Fruit fly (Drosophila melanogaster) whole organism, wandering third instar larva: ENCODE results near the gene CG6709.
A peak's percentile ranks its signal among the peaks of the same experiment; 100 is the strongest.

Experiments used
- Abd-B ChIP-seq: fragments of >200 bp; optimal IDR thresholded peaks from 2 replicates; lab custom pipeline; 2017; ENCODE audit warnings: missing biosample characterization, missing genetic modification characterization
- CG32264 ChIP-seq: fragments of 200-800 bp; sonication (Bioruptor generic); optimal IDR thresholded peaks from 2 replicates; lab custom pipeline; 2016; ENCODE audit warnings: missing biosample characterization, missing genetic modification characterization
- CG9705 ChIP-seq: fragments of 200-800 bp; sonication (Bioruptor generic); optimal IDR thresholded peaks from 2 replicates; lab custom pipeline; 2018; ENCODE audit warnings: missing biosample characterization, mild to moderate bottlenecking, missing genetic modification characterization
- CrebA ChIP-seq: fragments of 200-800 bp; sonication (Bioruptor generic); optimal IDR thresholded peaks from 2 replicates; lab custom pipeline; 2016; ENCODE audit warnings: missing biosample characterization, mild to moderate bottlenecking, missing genetic modification characterization, borderline replicate concordance
- Dfd ChIP-seq: fragments of >200 bp; optimal IDR thresholded peaks from 2 replicates; lab custom pipeline; 2017; ENCODE audit warnings: missing biosample characterization, missing genetic modification characterization
- Dif ChIP-seq: fragments of 200-275, 200-300 bp; sonication (Bioruptor generic); optimal IDR thresholded peaks from 2 replicates; lab custom pipeline; 2018; ENCODE audit warnings: missing biosample characterization, missing genetic modification characterization; ENCODE audit not compliant: partially characterized antibody
- HLH106 ChIP-seq: fragments of 200-800 bp; optimal IDR thresholded peaks from 3 replicates; lab custom pipeline; 2019; ENCODE audit warnings: missing biosample characterization, mild to moderate bottlenecking, missing genetic modification characterization, moderate library complexity
- Hnf4 ChIP-seq: fragments of 200-800 bp; sonication (Bioruptor generic); optimal IDR thresholded peaks from 2 replicates; lab custom pipeline; 2016; ENCODE audit warnings: missing biosample characterization, mild to moderate bottlenecking, missing genetic modification characterization
- Hr78 ChIP-seq: fragments of >200 bp; optimal IDR thresholded peaks from 2 replicates; lab custom pipeline; 2017; ENCODE audit warnings: missing biosample characterization, missing genetic modification characterization
- Hr83 ChIP-seq: fragments of 200-300 bp; sonication (Bioruptor generic); optimal IDR thresholded peaks from 2 replicates; lab custom pipeline; 2016; ENCODE audit warnings: missing biosample characterization, mild to moderate bottlenecking, missing genetic modification characterization, moderate library complexity; ENCODE audit not compliant: poor library complexity, severe bottlenecking
- Jra ChIP-seq: sonication (Bioruptor generic); optimal IDR thresholded peaks from 2 replicates; lab custom pipeline; 2016; ENCODE audit warnings: missing biosample characterization, missing genetic modification characterization
- Mio ChIP-seq: sonication (Bioruptor generic); optimal IDR thresholded peaks from 2 replicates; lab custom pipeline; 2016; ENCODE audit warnings: missing biosample characterization, missing genetic modification characterization
- Myc ChIP-seq: fragments of >200 bp; optimal IDR thresholded peaks from 2 replicates; lab custom pipeline; 2017
- N ChIP-seq: fragments of >200 bp; optimal IDR thresholded peaks from 2 replicates; lab custom pipeline; 2018; ENCODE audit warnings: missing biosample characterization, missing external identifiers, missing genetic modification characterization
- OdsH ChIP-seq: fragments of 200-800 bp; sonication (Bioruptor generic); optimal IDR thresholded peaks from 2 replicates; lab custom pipeline; 2016; ENCODE audit warnings: missing biosample characterization, mild to moderate bottlenecking, missing genetic modification characterization
- Rel ChIP-seq, 2 experiments: fragments of 200-800 bp; sonication (Bioruptor generic) in 1 of 2; optimal IDR thresholded peaks; 2 replicates in 1 of 2; 3 replicates in 1 of 2; lab custom pipeline; 2016 to 2019; ENCODE audit warnings: mild to moderate bottlenecking in 2 of 2, missing biosample characterization in 2 of 2, missing genetic modification characterization in 2 of 2, moderate library complexity in 1 of 2
- Sp1 ChIP-seq: fragments of 200-800 bp; sonication (Bioruptor generic); optimal IDR thresholded peaks from 3 replicates; lab custom pipeline; 2019; ENCODE audit warnings: missing biosample characterization, mild to moderate bottlenecking, missing genetic modification characterization, moderate library complexity
- Vsx2 ChIP-seq: fragments of 200-300, 225-300 bp; sonication (Bioruptor generic); optimal IDR thresholded peaks from 2 replicates; lab custom pipeline; 2018; ENCODE audit warnings: missing biosample characterization, missing genetic modification characterization; ENCODE audit not compliant: partially characterized antibody
- br ChIP-seq: fragments of 200-800 bp; sonication (Bioruptor generic); optimal IDR thresholded peaks from 2 replicates; lab custom pipeline; 2016; ENCODE audit warnings: missing biosample characterization, missing genetic modification characterization
- brk ChIP-seq: fragments of 200-800 bp; sonication (Bioruptor generic); optimal IDR thresholded peaks from 2 replicates; lab custom pipeline; 2016; ENCODE audit warnings: missing biosample characterization, mild to moderate bottlenecking, missing genetic modification characterization
- dl ChIP-seq, 2 experiments: fragments of 175-275, 200-275 bp in 1 of 2; fragments of 200-275 bp in 1 of 2; sonication (Bioruptor generic); optimal IDR thresholded peaks; lab custom pipeline; 2018; ENCODE audit warnings: mild to moderate bottlenecking in 2 of 2, missing biosample characterization in 2 of 2, missing genetic modification characterization in 2 of 2, moderate library complexity in 2 of 2; ENCODE audit not compliant: partially characterized antibody in 2 of 2, insufficient read depth in 1 of 2
- dmrt93B ChIP-seq: fragments of 200-800 bp; sonication (Bioruptor generic); optimal IDR thresholded peaks from 2 replicates; lab custom pipeline; 2018; ENCODE audit warnings: missing biosample characterization, mild to moderate bottlenecking, missing genetic modification characterization
- dsf ChIP-seq: sonication (Bioruptor generic); optimal IDR thresholded peaks from 2 replicates; lab custom pipeline; 2016; ENCODE audit warnings: missing biosample characterization, missing genetic modification characterization, borderline replicate concordance
- ey ChIP-seq: fragments of 200-800 bp; sonication (Bioruptor generic); optimal IDR thresholded peaks from 2 replicates; lab custom pipeline; 2016; ENCODE audit warnings: missing biosample characterization, missing genetic modification characterization
- foxo ChIP-seq, 2 experiments: fragments of 200-800 bp; sonication (Bioruptor generic); optimal IDR thresholded peaks; 2 replicates in 1 of 2; 3 replicates in 1 of 2; lab custom pipeline; 2016 to 2017; ENCODE audit warnings: missing biosample characterization in 2 of 2, missing genetic modification characterization in 2 of 2
- fru ChIP-seq: fragments of 200-800 bp; sonication (Bioruptor generic); optimal IDR thresholded peaks from 3 replicates; lab custom pipeline; 2016; ENCODE audit warnings: missing biosample characterization, mild to moderate bottlenecking, missing genetic modification characterization
- h ChIP-seq: fragments of 200-800 bp; sonication (Bioruptor generic); optimal IDR thresholded peaks from 3 replicates; lab custom pipeline; 2016; ENCODE audit warnings: missing biosample characterization, mild to moderate bottlenecking, missing genetic modification characterization
- jim ChIP-seq: fragments of 175-275, 200-325 bp; sonication (Bioruptor generic); optimal IDR thresholded peaks from 2 replicates; lab custom pipeline; 2016; ENCODE audit warnings: missing biosample characterization, mild to moderate bottlenecking, missing genetic modification characterization
- lola ChIP-seq: fragments of >200 bp; optimal IDR thresholded peaks from 2 replicates; lab custom pipeline; 2017; ENCODE audit warnings: missing biosample characterization, missing genetic modification characterization
- pan ChIP-seq: fragments of >200 bp; optimal IDR thresholded peaks from 2 replicates; lab custom pipeline; 2017
- psq ChIP-seq: fragments of 200-800 bp; sonication (Bioruptor generic); optimal IDR thresholded peaks from 3 replicates; lab custom pipeline; 2017; ENCODE audit warnings: missing biosample characterization, mild to moderate bottlenecking, missing genetic modification characterization, moderate library complexity
- rgr ChIP-seq: fragments of 200-800 bp; sonication (Bioruptor generic); optimal IDR thresholded peaks from 3 replicates; lab custom pipeline; 2016; ENCODE audit warnings: missing biosample characterization, mild to moderate bottlenecking, missing genetic modification characterization
- sage ChIP-seq: fragments of 200-800 bp; sonication (Bioruptor generic); optimal IDR thresholded peaks from 2 replicates; lab custom pipeline; 2016; ENCODE audit warnings: missing biosample characterization, mild to moderate bottlenecking, missing genetic modification characterization
- sv ChIP-seq: fragments of 200-800 bp; sonication (Bioruptor generic); optimal IDR thresholded peaks from 3 replicates; lab custom pipeline; 2016; ENCODE audit warnings: missing biosample characterization, missing genetic modification characterization
- usp ChIP-seq: fragments of >200 bp; optimal IDR thresholded peaks from 2 replicates; lab custom pipeline; 2017; ENCODE audit warnings: missing biosample characterization, missing genetic modification characterization
- woc ChIP-seq: sonication (Bioruptor generic); optimal IDR thresholded peaks from 2 replicates; lab custom pipeline; 2016; ENCODE audit warnings: missing biosample characterization, mild to moderate bottlenecking, missing genetic modification characterization

CG6709 gene

dm6 chr3L:9899046-9899659, 4.6 kb upstream of the CG6709 start, which contains the start of gene nudE:
Gene nudE (plus strand): TSS chr3L:9899241.
- peak; percentile 43 for TF ChIP-seq Hnf4 (GFP tag; lab: Kevin White, UChicago)
- TF ChIP-seq usp (GFP tag; lab: Kevin White, UChicago) = no peak
- TF ChIP-seq HLH106 (tag; lab: Kevin White, UChicago) = peak; percentile 6
- peak; percentile 50 for TF ChIP-seq br (GFP tag; lab: Kevin White, UChicago)
- TF ChIP-seq CG9705 (GFP tag; lab: Kevin White, UChicago) = peak; percentile 20
- TF ChIP-seq sv (GFP tag; lab: Kevin White, UChicago) = peak; percentile 47
- no peak for TF ChIP-seq pan
- TF ChIP-seq foxo (GFP tag; optimal IDR thresholded peaks at IDR 0.05; lab: Kevin White, UChicago) = peak in 1 of 2 experiments; percentile 60
- TF ChIP-seq ey = peak; percentile 30
- no peak for TF ChIP-seq Abd-B
- peak; percentile 23 for TF ChIP-seq woc (GFP tag; lab: Kevin White, UChicago)
- peak; percentile 2 for TF ChIP-seq dmrt93B (GFP tag; lab: Kevin White, UChicago)
- TF ChIP-seq rgr (GFP tag; lab: Kevin White, UChicago) = peak; percentile 53
- no peak for TF ChIP-seq dl (GFP tag; optimal IDR thresholded peaks at IDR 0.05; lab: Kevin White, UChicago; ENCODE audit: insufficient read depth in 1 of 2, partially characterized antibody in 2 of 2)
- TF ChIP-seq Hr83 = peak; percentile 48
- TF ChIP-seq fru (GFP tag; lab: Kevin White, UChicago) = no peak
- TF ChIP-seq CG32264 (GFP tag; lab: Kevin White, UChicago) = no peak
- no peak for TF ChIP-seq Mio (GFP tag; lab: Kevin White, UChicago)
- no peak for TF ChIP-seq CrebA (GFP tag; lab: Kevin White, UChicago)
- no peak for TF ChIP-seq Myc (lab: Kevin White, UChicago)
- TF ChIP-seq Sp1 (GFP tag; lab: Kevin White, UChicago) = no peak
- TF ChIP-seq N (GFP tag; lab: Kevin White, UChicago) = no peak
- TF ChIP-seq h (GFP tag; lab: Kevin White, UChicago) = peak; percentile 65

- TF ChIP-seq Dfd (GFP tag; lab: Kevin White, UChicago) = no peak
- TF ChIP-seq Abd-B = no peak
- no peak for TF ChIP-seq Rel (GFP tag; optimal IDR thresholded peaks at IDR 0.05; lab: Kevin White, UChicago)
- peak; percentile 58 for TF ChIP-seq Rel (tag; optimal IDR thresholded peaks at IDR 0.05; lab: Kevin White, UChicago)
- peak; percentile 24 for TF ChIP-seq Hr83
- TF ChIP-seq brk (GFP tag; lab: Kevin White, UChicago) = no peak
- no peak for TF ChIP-seq lola
- TF ChIP-seq dsf = no peak
- no peak for TF ChIP-seq OdsH
- TF ChIP-seq rgr (GFP tag; lab: Kevin White, UChicago) = peak; percentile 55
- no peak for TF ChIP-seq fru (GFP tag; lab: Kevin White, UChicago)
- TF ChIP-seq br (GFP tag; lab: Kevin White, UChicago) = no peak
- no peak for TF ChIP-seq Myc (lab: Kevin White, UChicago)
- no peak for TF ChIP-seq Vsx2 (GFP tag; lab: Kevin White, UChicago)
- TF ChIP-seq jim = no peak
- peak; percentile 1 for TF ChIP-seq h (GFP tag; lab: Kevin White, UChicago)
- TF ChIP-seq Mio (GFP tag; lab: Kevin White, UChicago) = no peak
- peak in 1 of 2 experiments; percentile 22 for TF ChIP-seq foxo (GFP tag; optimal IDR thresholded peaks at IDR 0.05; lab: Kevin White, UChicago)
- no peak for TF ChIP-seq psq (GFP tag; lab: Kevin White, UChicago)
- no peak for TF ChIP-seq Dif (GFP tag; lab: Kevin White, UChicago)
- no peak for TF ChIP-seq Jra (GFP tag; lab: Kevin White, UChicago)
- TF ChIP-seq Sp1 (GFP tag; lab: Kevin White, UChicago) = no peak
- no peak for TF ChIP-seq dmrt93B (GFP tag; lab: Kevin White, UChicago)
- TF ChIP-seq HLH106 (tag; lab: Kevin White, UChicago) = peak; percentile 35
- no peak for TF ChIP-seq sage
- no peak for TF ChIP-seq CrebA (GFP tag; lab: Kevin White, UChicago)
- no peak for TF ChIP-seq woc (GFP tag; lab: Kevin White, UChicago)
- TF ChIP-seq Hr78 (GFP tag; lab: Kevin White, UChicago) = no peak
Measured at dm6 chr3L:9898355-9898754, 3.8 kb upstream of the CG6709 start, which contains the start of the genes CG6707 and CG46387. Gene CG6707 (minus strand): TSS chr3L:9898575. Gene CG46387 (plus strand): TSS chr3L:9898626.
